Worm (Caenorhabditis elegans) whole organism, mixed stage, embryonic: Measurements from ENCODE around the gene F11C1.7.

Experiments
- blmp-1 ChIP-seq: fragments of 150-350 bp; optimal IDR thresholded peaks from 2 replicates; lab custom pipeline; 2014; ENCODE audit warnings: missing biosample characterization, missing genetic modification characterization
- elt-1 ChIP-seq: sonication (generic microtip); optimal IDR thresholded peaks from 2 replicates; lab custom pipeline; 2017; ENCODE audit warnings: missing genetic modification characterization, mild to moderate bottlenecking, missing compliant biosample characterization, antibody characterized with exemption, moderate library complexity, borderline replicate concordance; ENCODE audit not compliant: insufficient read depth
- lsy-2 ChIP-seq: fragments of 150-350 bp; optimal IDR thresholded peaks from 2 replicates; lab custom pipeline; 2014; ENCODE audit warnings: missing biosample characterization, missing genetic modification characterization
- nhr-12 ChIP-seq: fragments of 150-350 bp; optimal IDR thresholded peaks from 2 replicates; lab custom pipeline; 2014; ENCODE audit warnings: missing biosample characterization, missing genetic modification characterization
- nhr-237 ChIP-seq: fragments of 150-350 bp; optimal IDR thresholded peaks from 2 replicates; lab custom pipeline; 2014; ENCODE audit warnings: missing biosample characterization, missing genetic modification characterization
- sem-2 ChIP-seq: fragments of 200-800 bp; sonication (Bioruptor generic); optimal IDR thresholded peaks from 2 replicates; lab custom pipeline; 2018; ENCODE audit warnings: mild to moderate bottlenecking, missing genetic modification characterization, missing compliant biosample characterization
- unc-39 ChIP-seq: fragments of 150-350 bp; optimal IDR thresholded peaks from 2 replicates; lab custom pipeline; 2014; ENCODE audit warnings: missing biosample characterization, missing genetic modification characterization
- unc-62 ChIP-seq: fragments of 150-350 bp; optimal IDR thresholded peaks from 2 replicates; lab custom pipeline; 2014; ENCODE audit warnings: missing biosample characterization, missing genetic modification reagents, missing genetic modification characterization

DNA sequence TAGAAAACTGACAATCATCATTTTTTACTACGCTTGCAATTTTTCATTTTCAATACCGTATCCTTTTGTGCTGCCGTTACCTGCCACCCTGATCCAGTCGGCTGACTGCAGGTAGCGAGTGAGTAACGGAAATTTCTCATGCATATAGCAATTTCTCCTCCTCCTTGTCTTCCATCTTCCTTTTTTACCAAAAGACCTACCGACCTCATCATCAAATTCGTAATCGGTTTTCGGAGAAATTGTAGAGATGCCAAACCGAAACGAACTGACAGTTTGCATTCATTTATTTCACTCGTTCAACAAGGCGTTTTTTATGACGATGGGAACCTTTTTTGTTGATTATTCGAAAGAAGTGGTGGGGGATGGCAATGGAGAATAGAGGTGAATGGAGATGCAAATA is 27.1 kb downstream of the F11C1.7 start:
- TF ChIP-seq nhr-237 (tag; lab: Kevin White, UChicago), result no peak
- no peak for TF ChIP-seq unc-62 (GFP tag; lab: Kevin White, UChicago)
- TF ChIP-seq blmp-1, result no peak
- TF ChIP-seq nhr-12 (tag; lab: Kevin White, UChicago), result no peak
- TF ChIP-seq sem-2 (GFP tag; lab: Kevin White, UChicago), result no peak
- no peak for TF ChIP-seq unc-39
- TF ChIP-seq lsy-2 (tag; lab: Kevin White, UChicago), result no peak
- TF ChIP-seq elt-1 (tag; lab: Kevin White, UChicago), result no peak
